Worm (Caenorhabditis elegans): ENCODE measurements around the gene chd-3.

chd-3 gene

DNA sequence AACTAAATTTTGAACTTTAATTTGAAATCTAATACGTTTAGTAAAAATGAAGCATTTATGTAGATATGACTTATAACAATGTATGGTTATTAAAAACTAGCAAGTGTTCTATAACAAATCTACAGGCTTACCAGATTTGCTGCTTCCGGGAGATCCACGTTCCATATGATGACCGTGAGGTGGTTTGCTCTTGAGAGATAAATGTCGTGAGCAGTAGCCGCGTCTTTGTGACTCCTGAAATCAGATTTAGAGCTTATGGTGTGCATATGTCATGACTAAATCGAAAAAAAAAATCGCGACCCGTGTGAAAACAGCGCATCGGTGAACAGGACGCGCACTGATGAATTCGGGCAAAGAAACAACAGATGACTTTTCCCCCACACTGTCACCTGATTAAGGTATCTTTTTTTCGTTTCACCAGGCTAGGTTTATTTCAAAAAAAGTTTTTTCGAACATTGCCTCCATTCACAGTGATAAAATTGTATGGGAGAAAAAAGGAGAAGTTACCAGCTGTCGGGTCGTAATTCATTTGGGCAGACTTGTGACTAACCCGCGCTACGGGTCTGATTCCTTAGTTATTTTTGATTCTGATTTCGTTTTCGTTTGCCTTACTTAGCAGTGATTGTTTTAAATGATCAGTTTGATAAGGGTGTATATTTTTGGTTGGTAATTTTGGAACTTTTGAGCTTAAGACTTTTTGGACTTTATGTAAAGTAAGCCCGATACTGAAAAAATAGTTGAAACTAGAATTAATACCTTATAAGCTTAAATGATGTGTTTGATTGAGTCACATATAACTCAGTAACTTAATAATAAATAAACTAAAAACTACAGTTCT is 44.1 kb downstream of the chd-3 start, which contains the start of gene nhr-27 (continued):
- TF ChIP-seq fos-1 (tag; optimal IDR thresholded peaks at IDR 0.05), result no peak
- TF ChIP-seq lin-13 (GFP tag; optimal IDR thresholded peaks at IDR 0.05), result no peak
- TF ChIP-seq snu-23 (GFP tag; optimal IDR thresholded peaks at IDR 0.05), result no peak
- TF ChIP-seq mdl-1 (tag; optimal IDR thresholded peaks at IDR 0.05), result peak in 1 of 2 experiments; percentile 11
- no peak for TF ChIP-seq nhr-20 (tag; optimal IDR thresholded peaks at IDR 0.05)
- no peak for TF ChIP-seq pqm-1 (tag; optimal IDR thresholded peaks at IDR 0.05)
- TF ChIP-seq nhr-85 (tag), result peak; percentile 66
- no peak for TF ChIP-seq egl-27 (tag; optimal IDR thresholded peaks at IDR 0.05)
- no peak for TF ChIP-seq fkh-8 (tag; optimal IDR thresholded peaks at IDR 0.05)
- no peak for TF ChIP-seq F16B12.6 (tag; optimal IDR thresholded peaks at IDR 0.05)
- no peak for TF ChIP-seq tbx-2 (tag; optimal IDR thresholded peaks at IDR 0.05)
- TF ChIP-seq lin-39 (tag; optimal IDR thresholded peaks at IDR 0.05), result no peak
- TF ChIP-seq jun-1 (tag; optimal IDR thresholded peaks at IDR 0.05), result no peak
- TF ChIP-seq swsn-7 (tag; optimal IDR thresholded peaks at IDR 0.05), result no peak
- TF ChIP-seq ama-1 (optimal IDR thresholded peaks at IDR 0.05), result no peak
- no peak for TF ChIP-seq ces-1 (GFP tag; optimal IDR thresholded peaks at IDR 0.05)
- no peak for TF ChIP-seq nhr-12 (tag; optimal IDR thresholded peaks at IDR 0.05)
- peak; percentile 35 for TF ChIP-seq unc-130 (tag; optimal IDR thresholded peaks at IDR 0.05)
- TF ChIP-seq xbp-1 (tag; optimal IDR thresholded peaks at IDR 0.05), result no peak
- no peak for TF ChIP-seq elt-2 (tag; optimal IDR thresholded peaks at IDR 0.05)
- TF ChIP-seq irx-1 (tag; optimal IDR thresholded peaks at IDR 0.05), result no peak
- TF ChIP-seq fkh-10 (GFP tag; optimal IDR thresholded peaks at IDR 0.05), result no peak
- no peak for TF ChIP-seq ceh-88 (GFP tag; IDR thresholded peaks at IDR 0.05)
- no peak for TF ChIP-seq efl-3 (GFP tag; optimal IDR thresholded peaks at IDR 0.05)
- no peak for TF ChIP-seq efl-1 (optimal IDR thresholded peaks at IDR 0.05)
- TF ChIP-seq efl-1 (GFP tag; optimal IDR thresholded peaks at IDR 0.05 in 1 of 2), result peak in 1 of 2 experiments; percentile 65
- TF ChIP-seq zip-4 (GFP tag; optimal IDR thresholded peaks at IDR 0.05), result no peak
- no peak for TF ChIP-seq mep-1 (tag; optimal IDR thresholded peaks at IDR 0.05)
- no peak for TF ChIP-seq nhr-47 (tag; optimal IDR thresholded peaks at IDR 0.05)
- TF ChIP-seq unc-62 (GFP tag; optimal IDR thresholded peaks at IDR 0.05), result no peak
- no peak for TF ChIP-seq C16A3.4 (tag; optimal IDR thresholded peaks at IDR 0.05)
- peak; percentile 81 for TF ChIP-seq blmp-1 (tag; optimal IDR thresholded peaks at IDR 0.05)
- no peak for TF ChIP-seq lir-3 (tag; optimal IDR thresholded peaks at IDR 0.05; ENCODE audit: poor library complexity)
- no peak for TF ChIP-seq aly-2 (tag; optimal IDR thresholded peaks at IDR 0.05)

DNA sequence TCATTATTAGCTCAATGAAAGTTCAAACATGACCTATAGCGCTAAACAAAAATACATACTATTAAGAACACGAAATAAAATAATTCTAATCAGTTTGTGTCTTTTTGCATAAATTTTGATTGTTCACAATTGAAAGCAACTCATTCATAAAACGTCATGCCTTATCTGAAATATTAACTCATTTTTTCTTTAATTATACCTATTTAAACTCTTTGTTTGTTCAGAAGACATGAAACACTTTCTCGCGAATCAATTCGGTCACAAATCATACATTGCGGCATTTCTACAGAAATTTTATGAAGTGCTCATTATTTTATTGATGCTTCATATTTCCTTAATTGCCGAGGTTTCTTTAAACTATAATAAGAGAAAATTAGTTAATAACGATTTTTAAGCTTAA is 45.5 kb downstream of the chd-3 start:
- TF ChIP-seq elt-2 (tag; optimal IDR thresholded peaks at IDR 0.05), result peak; percentile 27
- TF ChIP-seq skn-1 (tag; optimal IDR thresholded peaks at IDR 0.05), result no peak

DNA sequence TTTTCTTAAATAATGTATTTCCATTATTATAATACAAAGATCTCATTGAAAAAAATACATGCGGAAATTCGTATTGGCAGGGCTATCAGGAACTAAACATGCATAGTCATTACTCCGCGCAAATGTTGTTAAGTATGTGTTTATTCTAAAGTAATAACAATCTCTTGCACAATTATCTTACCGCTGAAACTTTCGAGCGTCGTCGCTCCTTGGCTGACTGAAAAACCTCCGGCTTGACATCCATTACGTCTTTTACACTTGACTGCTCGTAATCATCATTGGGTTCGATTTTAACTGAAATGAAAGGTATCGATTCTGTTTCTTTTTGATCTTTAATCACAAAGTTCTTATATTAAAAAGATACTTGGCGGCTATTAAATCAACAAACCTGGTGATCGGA is 52.6 kb downstream of the chd-3 start:
- no peak for TF ChIP-seq snu-23 (GFP tag; optimal IDR thresholded peaks at IDR 0.05)
- TF ChIP-seq lsy-2 (tag; optimal IDR thresholded peaks at IDR 0.05), result no peak
- TF ChIP-seq mdl-1 (tag; optimal IDR thresholded peaks at IDR 0.05), result no peak
- TF ChIP-seq unc-30 (tag; optimal IDR thresholded peaks at IDR 0.05), result no peak
- TF ChIP-seq fkh-10 (GFP tag; optimal IDR thresholded peaks at IDR 0.05), result no peak
- no peak for TF ChIP-seq fos-1 (tag; optimal IDR thresholded peaks at IDR 0.05)
- TF ChIP-seq dsc-1 (tag; optimal IDR thresholded peaks at IDR 0.05), result no peak
- no peak for TF ChIP-seq xbp-1 (tag; optimal IDR thresholded peaks at IDR 0.05)
- TF ChIP-seq fkh-4 (tag; optimal IDR thresholded peaks at IDR 0.05; ENCODE audit: borderline replicate concordance), result no peak
- TF ChIP-seq aha-1 (tag; optimal IDR thresholded peaks at IDR 0.05), result no peak

Data from whole organism, L1 larva.